Fruit fly (Drosophila melanogaster) whole organism, embryonic: ENCODE results near the gene Sec61alpha.
A peak's percentile ranks its signal among the peaks of the same experiment; 100 is the strongest.

Source experiments
- Bgb ChIP-seq: fragments of 200-800 bp; sonication (Bioruptor generic); IDR thresholded peaks from 2 replicates; pipeline ENCODE4 v1.3.6; 2022; ENCODE audit warnings: missing biosample characterization, missing genetic modification characterization; ENCODE audit not compliant: partially characterized antibody
- Blimp-1 ChIP-seq: fragments of 200-800 bp; sonication (Bioruptor generic); optimal IDR thresholded peaks from 3 replicates; lab custom pipeline; 2018; ENCODE audit warnings: missing biosample characterization, missing genetic modification characterization, mild to moderate bottlenecking, moderate library complexity, missing genetic modification reagents
- BtbVII ChIP-seq: fragments of 200-800 bp; sonication (Bioruptor generic); optimal IDR thresholded peaks from 3 replicates; lab custom pipeline; 2017; ENCODE audit warnings: missing biosample characterization, mild to moderate bottlenecking, missing genetic modification characterization
- CG11093 ChIP-seq: fragments of 200-800 bp; sonication (Bioruptor generic); IDR thresholded peaks from 3 replicates; pipeline ENCODE4 v1.3.6; 2022; ENCODE audit warnings: missing biosample characterization, missing genetic modification characterization
- CG12155 ChIP-seq: fragments of 200-800 bp; sonication (Bioruptor generic); optimal IDR thresholded peaks from 3 replicates; lab custom pipeline; 2016; ENCODE audit warnings: missing biosample characterization, missing genetic modification characterization
- CG1233 ChIP-seq: fragments of 200-800 bp; sonication (Bioruptor generic); optimal IDR thresholded peaks from 4 replicates; lab custom pipeline; 2018; ENCODE audit warnings: missing biosample characterization, mild to moderate bottlenecking, missing genetic modification characterization
- CG12659 ChIP-seq: fragments of 200-800 bp; sonication (Bioruptor generic); optimal IDR thresholded peaks from 3 replicates; lab custom pipeline; 2017; ENCODE audit warnings: mild to moderate bottlenecking, missing biosample characterization, missing genetic modification reagents, missing genetic modification characterization
- CG13424 ChIP-seq: fragments of 200-800 bp; sonication (Bioruptor generic); optimal IDR thresholded peaks from 2 replicates; lab custom pipeline; 2019; ENCODE audit warnings: missing biosample characterization, mild to moderate bottlenecking, missing genetic modification characterization, moderate library complexity
- CG15601 ChIP-seq: fragments of 200-800 bp; sonication (Bioruptor generic); optimal IDR thresholded peaks from 3 replicates; lab custom pipeline; 2019; ENCODE audit warnings: missing biosample characterization, mild to moderate bottlenecking, missing genetic modification characterization, moderate library complexity
- CG1647 ChIP-seq: fragments of 200-800 bp; sonication (Bioruptor generic); optimal IDR thresholded peaks from 3 replicates; lab custom pipeline; 2016; ENCODE audit warnings: missing biosample characterization, missing genetic modification characterization
- CG16815 ChIP-seq: fragments of 200-800 bp; sonication (Bioruptor generic); optimal IDR thresholded peaks from 3 replicates; lab custom pipeline; 2017; ENCODE audit warnings: missing biosample characterization, mild to moderate bottlenecking, missing genetic modification characterization
- CG17359 ChIP-seq: fragments of 200-800 bp; sonication (Bioruptor generic); optimal IDR thresholded peaks from 3 replicates; lab custom pipeline; 2018; ENCODE audit warnings: missing biosample characterization, mild to moderate bottlenecking, missing genetic modification characterization, moderate library complexity
- CG1792 ChIP-seq: fragments of 200-800 bp; sonication (Bioruptor generic); optimal IDR thresholded peaks from 2 replicates; lab custom pipeline; 2016; ENCODE audit warnings: missing biosample characterization, missing genetic modification characterization
- CG31441 ChIP-seq: fragments of 200-800 bp; sonication (Bioruptor generic); IDR thresholded peaks from 2 replicates; pipeline ENCODE4 v1.3.6; 2022; ENCODE audit warnings: missing biosample characterization, missing genetic modification characterization
- CG3847 ChIP-seq: fragments of 200-800 bp; sonication (Bioruptor generic); IDR thresholded peaks from 2 replicates; pipeline ENCODE4 v1.3.6; 2022; ENCODE audit warnings: missing biosample characterization, missing genetic modification characterization
- CG4404 ChIP-seq: fragments of 200-800 bp; sonication (Bioruptor generic); IDR thresholded peaks from 2 replicates; pipeline ENCODE4 v1.3.6; 2022; ENCODE audit warnings: missing biosample characterization, missing genetic modification characterization
- CG4820 ChIP-seq: fragments of 200-800 bp; sonication (Bioruptor generic); optimal IDR thresholded peaks from 3 replicates; lab custom pipeline; 2016; ENCODE audit warnings: missing biosample characterization, missing genetic modification characterization
- CG6175 ChIP-seq: fragments of 200-800 bp; sonication (Bioruptor generic); IDR thresholded peaks from 3 replicates; pipeline ENCODE4 v1.3.6; 2022; ENCODE audit warnings: missing biosample characterization, missing genetic modification characterization
- CG6254 ChIP-seq: fragments of 200-800 bp; sonication (Bioruptor generic); optimal IDR thresholded peaks from 3 replicates; lab custom pipeline; 2017; ENCODE audit warnings: mild to moderate bottlenecking, missing biosample characterization, missing genetic modification reagents, missing genetic modification characterization
- CG6689 ChIP-seq: fragments of 200-800 bp; sonication (Bioruptor generic); IDR thresholded peaks from 2 replicates; pipeline ENCODE4 v1.3.6; 2022; ENCODE audit warnings: missing biosample characterization, missing genetic modification characterization
- CG7839 ChIP-seq: fragments of 200-800 bp; sonication (Bioruptor generic); optimal IDR thresholded peaks from 3 replicates; lab custom pipeline; 2018; ENCODE audit warnings: missing biosample characterization, mild to moderate bottlenecking, missing genetic modification characterization, moderate library complexity
- CG8290 ChIP-seq, 3 experiments: fragments of 200-800 bp; sonication (Bioruptor generic); optimal IDR thresholded peaks; 2 replicates each; lab custom pipeline; 2016 to 2019; ENCODE audit warnings: missing biosample characterization in 3 of 3, missing genetic modification characterization in 3 of 3, mild to moderate bottlenecking in 2 of 3, moderate library complexity in 1 of 3
- CG8478 ChIP-seq: fragments of >200 bp; optimal IDR thresholded peaks from 2 replicates; lab custom pipeline; 2018
- Ets97D ChIP-seq: fragments of 200-800 bp; sonication (Bioruptor generic); optimal IDR thresholded peaks from 3 replicates; lab custom pipeline; 2016; ENCODE audit warnings: missing biosample characterization, missing genetic modification characterization
- Fer1 ChIP-seq: fragments of 200-800 bp; sonication (Bioruptor generic); optimal IDR thresholded peaks from 2 replicates; lab custom pipeline; 2017; ENCODE audit warnings: missing biosample characterization, mild to moderate bottlenecking, missing genetic modification characterization
- HLH4C ChIP-seq: fragments of 200-800 bp; sonication (Bioruptor generic); IDR thresholded peaks from 3 replicates; pipeline ENCODE4 v1.3.6; 2022; ENCODE audit warnings: missing biosample characterization, missing genetic modification characterization; ENCODE audit not compliant: partially characterized antibody
- HLH54F ChIP-seq: fragments of 200-800 bp; sonication (Bioruptor generic); optimal IDR thresholded peaks from 3 replicates; lab custom pipeline; 2016; ENCODE audit warnings: missing biosample characterization, missing genetic modification characterization
- MESR4 ChIP-seq: fragments of 200-800 bp; sonication (Bioruptor generic); optimal IDR thresholded peaks from 2 replicates; lab custom pipeline; 2018; ENCODE audit warnings: missing biosample characterization, mild to moderate bottlenecking, missing genetic modification characterization, moderate library complexity
- Max ChIP-seq: fragments of 200-800 bp; sonication (Bioruptor generic); optimal IDR thresholded peaks from 2 replicates; lab custom pipeline; 2016; ENCODE audit warnings: missing biosample characterization, mild to moderate bottlenecking, missing genetic modification characterization
- Meics ChIP-seq: fragments of 200-800 bp; sonication (Bioruptor generic); optimal IDR thresholded peaks from 2 replicates; lab custom pipeline; 2017; ENCODE audit warnings: missing biosample characterization, mild to moderate bottlenecking, missing genetic modification characterization
- Sin3A ChIP-seq: fragments of >200 bp; optimal IDR thresholded peaks from 2 replicates; lab custom pipeline; 2018
- amos ChIP-seq: fragments of 200-800 bp; sonication (Bioruptor generic); IDR thresholded peaks from 2 replicates; pipeline ENCODE4 v1.3.6; 2022; ENCODE audit warnings: missing biosample characterization, missing genetic modification characterization; ENCODE audit not compliant: partially characterized antibody
- ap ChIP-seq: fragments of 200-800 bp; sonication (Bioruptor generic); IDR thresholded peaks from 2 replicates; pipeline ENCODE4 v1.3.6; 2022; ENCODE audit warnings: missing biosample characterization, missing genetic modification characterization
- ato ChIP-seq: fragments of 200-800 bp; sonication (Bioruptor generic); IDR thresholded peaks from 2 replicates; pipeline ENCODE4 v1.3.6; 2022; ENCODE audit warnings: missing biosample characterization, missing genetic modification characterization; ENCODE audit not compliant: partially characterized antibody
- corto ChIP-seq: fragments of 200-800 bp; sonication (Bioruptor generic); optimal IDR thresholded peaks from 2 replicates; lab custom pipeline; 2016; ENCODE audit warnings: missing biosample characterization, mild to moderate bottlenecking, missing genetic modification characterization, moderate library complexity
- crp ChIP-seq, 2 experiments: fragments of 200-800 bp; sonication (Bioruptor generic); optimal IDR thresholded peaks; 2 replicates in 1 of 2; 3 replicates in 1 of 2; lab custom pipeline; 2017; ENCODE audit warnings: missing biosample characterization in 2 of 2, missing genetic modification characterization in 2 of 2, mild to moderate bottlenecking in 1 of 2, moderate library complexity in 1 of 2
- dm ChIP-seq: fragments of 200-800 bp; sonication (Bioruptor generic); optimal IDR thresholded peaks from 3 replicates; lab custom pipeline; 2016; ENCODE audit warnings: missing biosample characterization, missing genetic modification characterization
- eve ChIP-seq, 2 experiments: fragments of >200 bp; optimal IDR thresholded peaks; 2 replicates each; lab custom pipeline; 2017; ENCODE audit warnings: missing biosample characterization in 2 of 2, missing genetic modification characterization in 2 of 2
- grau ChIP-seq: fragments of 200-800 bp; optimal IDR thresholded peaks from 3 replicates; lab custom pipeline; 2019; ENCODE audit warnings: missing biosample characterization, mild to moderate bottlenecking, missing genetic modification characterization, moderate library complexity
- ham ChIP-seq: fragments of 200-800 bp; sonication (Bioruptor generic); IDR thresholded peaks from 2 replicates; pipeline ENCODE4 v1.3.6; 2022; ENCODE audit warnings: missing biosample characterization, missing genetic modification characterization
- hb ChIP-seq: fragments of 200-800 bp; sonication (Bioruptor generic); IDR thresholded peaks from 3 replicates; pipeline ENCODE4 v1.3.6; 2022; ENCODE audit warnings: missing biosample characterization, missing genetic modification characterization; ENCODE audit not compliant: partially characterized antibody
- kah ChIP-seq: fragments of 200-800 bp; sonication (Bioruptor generic); optimal IDR thresholded peaks from 2 replicates; lab custom pipeline; 2018; ENCODE audit warnings: missing biosample characterization, mild to moderate bottlenecking, missing genetic modification characterization
- nom ChIP-seq: fragments of 200-800 bp; sonication (Bioruptor generic); optimal IDR thresholded peaks from 2 replicates; lab custom pipeline; 2017; ENCODE audit warnings: missing biosample characterization, missing genetic modification characterization, mild to moderate bottlenecking, moderate library complexity, missing genetic modification reagents
- odd ChIP-seq: fragments of 200-800 bp; sonication (Bioruptor generic); optimal IDR thresholded peaks from 2 replicates; lab custom pipeline; 2017; ENCODE audit warnings: missing biosample characterization, mild to moderate bottlenecking, missing genetic modification characterization
- pnt ChIP-seq: fragments of 200-800 bp; sonication (Bioruptor generic); optimal IDR thresholded peaks from 3 replicates; lab custom pipeline; 2016; ENCODE audit warnings: missing biosample characterization, missing genetic modification characterization
- schlank ChIP-seq: fragments of 200-800 bp; sonication (Bioruptor generic); optimal IDR thresholded peaks from 2 replicates; lab custom pipeline; 2018; ENCODE audit warnings: missing biosample characterization, mild to moderate bottlenecking, missing genetic modification characterization
- sens ChIP-seq: fragments of 200-800 bp; sonication (Bioruptor generic); peaks from one replicate; lab custom pipeline; 2016; ENCODE audit warnings: missing biosample characterization, missing genetic modification characterization
- sqz ChIP-seq: fragments of 200-800 bp; sonication (Bioruptor generic); optimal IDR thresholded peaks from 3 replicates; lab custom pipeline; 2018; ENCODE audit warnings: missing biosample characterization, mild to moderate bottlenecking, missing genetic modification characterization
- vvl ChIP-seq: fragments of 200-800 bp; sonication (Bioruptor generic); IDR thresholded peaks from 2 replicates; pipeline ENCODE4 v1.3.6; 2022; ENCODE audit warnings: missing biosample characterization, missing genetic modification characterization

Sec61alpha gene

dm6 chr2L:6467509-6467908 is 12.9 kb downstream of the Sec61alpha start, which contains the start of gene HemK1 (continued):
- no peak for TF ChIP-seq CG6175
- peak; percentile 21 for TF ChIP-seq grau (tag; lab: Kevin White, UChicago)
- TF ChIP-seq Sin3A (lab: Kevin White, UChicago), result peak; percentile 43
- TF ChIP-seq vvl (GFP tag; lab: Robert Waterston, UW), result peak; percentile 41; the same call in 1 of the 2 replicates
- peak in 1 of 2 experiments; percentile 2 for TF ChIP-seq crp (GFP tag; optimal IDR thresholded peaks at IDR 0.05; lab: Kevin White, UChicago)
- TF ChIP-seq CG3847 (GFP tag; lab: Robert Waterston, UW), result peak; percentile 57
- TF ChIP-seq CG8290 (GFP tag; optimal IDR thresholded peaks at IDR 0.05; lab: Kevin White, UChicago), result no peak
- TF ChIP-seq CG8290 (tag; optimal IDR thresholded peaks at IDR 0.05; lab: Kevin White, UChicago), result peak in 1 of 2 experiments; percentile 80
- peak; percentile 70 for TF ChIP-seq Bgb (GFP tag; lab: Robert Waterston, UW)
- TF ChIP-seq BtbVII (GFP tag; lab: Kevin White, UChicago), result no peak
- no peak for TF ChIP-seq CG16815 (GFP tag; lab: Kevin White, UChicago)
- peak; percentile 7 for TF ChIP-seq HLH54F (GFP tag; lab: Kevin White, UChicago)
- no peak for TF ChIP-seq Fer1 (GFP tag; lab: Kevin White, UChicago)
- TF ChIP-seq, all 482 proteins: peak for 107

dm6 chr2L:6465497-6465896 is 14.9 kb downstream of the Sec61alpha start, which contains the start of gene Rchy1:
Gene Rchy1, minus strand, starts transcription at chr2L:6465669.
- TF ChIP-seq pnt (GFP tag; lab: Kevin White, UChicago) (no peak), ato (GFP tag; lab: Robert Waterston, UW) (peak; percentile 49; the same call in 1 of the 2 replicates), CG12155 (GFP tag; lab: Kevin White, UChicago) (no peak), CG15601 (no peak), dm (no peak), MESR4 (peak; percentile 3), CG1647 (GFP tag; lab: Kevin White, UChicago) (no peak), eve (GFP tag; optimal IDR thresholded peaks at IDR 0.05; lab: Kevin White, UChicago) (no peak), nom (GFP tag; lab: Kevin White, UChicago) (peak; percentile 36), Blimp-1 (GFP tag; lab: Kevin White, UChicago) (peak; percentile 3), CG6254 (no peak), hb (no peak), CG11093 (GFP tag; lab: Robert Waterston, UW) (no peak), HLH4C (GFP tag; lab: Robert Waterston, UW) (no peak), ap (no peak), CG4404 (no peak), CG31441 (GFP tag; lab: Robert Waterston, UW) (no peak), sens (GFP tag; lab: Kevin White, UChicago) (no peak), CG1792 (GFP tag; lab: Kevin White, UChicago) (no peak), schlank (no peak), CG13424 (tag; lab: Kevin White, UChicago) (peak; percentile 6), CG4820 (GFP tag; lab: Kevin White, UChicago) (no peak), sqz (GFP tag; lab: Kevin White, UChicago) (no peak), CG6689 (GFP tag; lab: Robert Waterston, UW) (no peak), CG1233 (GFP tag; lab: Kevin White, UChicago) (peak; percentile 9), CG7839 (tag; lab: Kevin White, UChicago) (no peak), kah (GFP tag; lab: Kevin White, UChicago) (peak; percentile 98), odd (GFP tag; lab: Kevin White, UChicago) (peak; percentile 50), amos (GFP tag; lab: Robert Waterston, UW) (peak; percentile 17; the same call in 1 of the 2 replicates), CG12659 (peak; percentile 45), CG17359 (tag; lab: Kevin White, UChicago) (peak; percentile 4), Ets97D (GFP tag; lab: Kevin White, UChicago) (peak; percentile 73), corto (GFP tag; lab: Kevin White, UChicago) (no peak), ham (GFP tag; lab: Robert Waterston, UW) (no peak), Meics (GFP tag; lab: Kevin White, UChicago) (peak; percentile 46), CG8478 (lab: Kevin White, UChicago) (no peak), Max (GFP tag; lab: Kevin White, UChicago) (no peak)
